Worm (Caenorhabditis elegans) whole organism, early embryonic: ENCODE measurements around the gene Y62H9A.5.

ENCODE experiments used
- F13C5.2 ChIP-seq: sonication (generic microtip); optimal IDR thresholded peaks from 2 replicates; lab custom pipeline; 2017; ENCODE audit warnings: mild to moderate bottlenecking, missing genetic modification characterization, inconsistent platforms, missing compliant biosample characterization
- aly-1 ChIP-seq: sonication (generic microtip); optimal IDR thresholded peaks from 2 replicates; lab custom pipeline; 2016; ENCODE audit warnings: missing genetic modification characterization, missing compliant biosample characterization
- ama-1 ChIP-seq: fragments of 150-350 bp; optimal IDR thresholded peaks from 2 replicates; lab custom pipeline; 2014
- ceh-13 ChIP-seq: fragments of 200-800 bp; sonication (Bioruptor generic); optimal IDR thresholded peaks from 2 replicates; lab custom pipeline; 2018; ENCODE audit warnings: mild to moderate bottlenecking, missing genetic modification characterization, missing compliant biosample characterization
- ceh-36 ChIP-seq: sonication (generic microtip); optimal IDR thresholded peaks from 2 replicates; lab custom pipeline; 2016; ENCODE audit warnings: missing genetic modification characterization, inconsistent platforms, missing compliant biosample characterization
- ets-7 ChIP-seq: sonication (generic microtip); optimal IDR thresholded peaks from 2 replicates; lab custom pipeline; 2016; ENCODE audit warnings: missing genotype, missing genetic modification characterization, missing compliant biosample characterization
- hmg-4 ChIP-seq: fragments of 200-800 bp; sonication (Bioruptor generic); optimal IDR thresholded peaks from 2 replicates; lab custom pipeline; 2018; ENCODE audit warnings: mild to moderate bottlenecking, missing genetic modification characterization, missing compliant biosample characterization
- hnd-1 ChIP-seq: sonication (generic microtip); optimal IDR thresholded peaks from 2 replicates; lab custom pipeline; 2016; ENCODE audit warnings: missing genetic modification characterization, missing compliant biosample characterization
- pes-1 ChIP-seq: fragments of 200-800 bp; sonication (Bioruptor generic); IDR thresholded peaks from 2 replicates; pipeline ENCODE4 v1.3.6; 2022; ENCODE audit warnings: missing genetic modification reagents, missing genetic modification characterization, missing compliant biosample characterization
- sea-1 ChIP-seq: fragments of 200-800 bp; sonication (Bioruptor generic); conservative IDR thresholded peaks from 2 replicates; pipeline ENCODE4 v1.3.6; 2022; ENCODE audit warnings: missing genetic modification characterization, missing compliant biosample characterization
- tbx-37 ChIP-seq: fragments of 200-800 bp; sonication (Bioruptor generic); conservative IDR thresholded peaks from 2 replicates; pipeline ENCODE4 v1.3.6; 2022; ENCODE audit warnings: missing genetic modification reagents, missing genetic modification characterization, missing compliant biosample characterization
- tra-4 ChIP-seq: sonication (generic microtip); optimal IDR thresholded peaks from 2 replicates; lab custom pipeline; 2017; ENCODE audit warnings: missing genetic modification characterization, missing compliant biosample characterization

ce11 chrX:11870393-11870792 lies 12.3 kb downstream of the Y62H9A.5 start:
- TF ChIP-seq pes-1 (GFP tag; lab: Robert Waterston, UW), result no peak
- no peak for TF ChIP-seq sea-1 (GFP tag; lab: Robert Waterston, UW)
- TF ChIP-seq tra-4 (tag; lab: Kevin White, UChicago), result no peak
- TF ChIP-seq tbx-37, result no peak
- TF ChIP-seq aly-1, result no peak
- TF ChIP-seq ceh-13, result no peak
- TF ChIP-seq hnd-1, result no peak
- TF ChIP-seq ama-1 (lab: Kevin White, UChicago), result no peak
- TF ChIP-seq ets-7, result peak; percentile 60
- TF ChIP-seq F13C5.2 (tag; lab: Kevin White, UChicago), result no peak
- TF ChIP-seq hmg-4 (GFP tag; lab: Kevin White, UChicago), result no peak
- TF ChIP-seq ceh-36 (tag; lab: Kevin White, UChicago), result no peak
